Fruit fly (Drosophila melanogaster) whole organism, embryonic: Measurements from ENCODE around the gene Usp16-45.

Experiments used
- Aef1 ChIP-seq: fragments of 200-800 bp; sonication (Bioruptor generic); IDR thresholded peaks from 3 replicates; pipeline ENCODE4 v1.3.6; 2022; ENCODE audit warnings: missing biosample characterization, missing genetic modification characterization
- Atf6 ChIP-seq: fragments of 200-800 bp; sonication (Bioruptor generic); IDR thresholded peaks from 2 replicates; pipeline ENCODE4 v1.3.6; 2022; ENCODE audit warnings: missing biosample characterization, missing genetic modification characterization
- CG10267 ChIP-seq: fragments of 200-800 bp; sonication (Bioruptor generic); optimal IDR thresholded peaks from 2 replicates; lab custom pipeline; 2018; ENCODE audit warnings: missing biosample characterization, mild to moderate bottlenecking, missing genetic modification characterization, moderate library complexity
- CG10979 ChIP-seq: fragments of 200-800 bp; sonication (Bioruptor generic); optimal IDR thresholded peaks from 2 replicates; lab custom pipeline; 2018; ENCODE audit warnings: missing biosample characterization, mild to moderate bottlenecking, missing genetic modification characterization, moderate library complexity
- CG11085 ChIP-seq: fragments of 200-800 bp; sonication (Bioruptor generic); IDR thresholded peaks from 2 replicates; pipeline ENCODE4 v1.3.6; 2022; ENCODE audit warnings: missing biosample characterization, missing genetic modification characterization
- CG15479 ChIP-seq: fragments of 200-800 bp; sonication (Bioruptor generic); optimal IDR thresholded peaks from 3 replicates; lab custom pipeline; 2019; ENCODE audit warnings: missing biosample characterization, mild to moderate bottlenecking, missing genetic modification characterization, moderate library complexity
- CG17328 ChIP-seq: fragments of 200-800 bp; sonication (Bioruptor generic); IDR thresholded peaks from 2 replicates; pipeline ENCODE4 v1.3.6; 2022; ENCODE audit warnings: missing biosample characterization, missing genetic modification characterization
- CG17361 ChIP-seq: fragments of 200-800 bp; sonication (Bioruptor generic); IDR thresholded peaks from 3 replicates; pipeline ENCODE4 v1.3.6; 2022; ENCODE audit warnings: missing biosample characterization, missing genetic modification characterization
- CG17385 ChIP-seq: fragments of 200-800 bp; sonication (Bioruptor generic); optimal IDR thresholded peaks from 3 replicates; lab custom pipeline; 2018; ENCODE audit warnings: missing biosample characterization, mild to moderate bottlenecking, missing genetic modification characterization
- CG17612 ChIP-seq: fragments of 200-800 bp; sonication (Bioruptor generic); IDR thresholded peaks from 2 replicates; pipeline ENCODE4 v1.3.6; 2022; ENCODE audit warnings: missing biosample characterization, missing genetic modification characterization
- CG2116 ChIP-seq: fragments of 200-800 bp; sonication (Bioruptor generic); optimal IDR thresholded peaks from 3 replicates; lab custom pipeline; 2018; ENCODE audit warnings: missing biosample characterization, mild to moderate bottlenecking, missing genetic modification characterization
- CG2129 ChIP-seq: fragments of 200-800 bp; sonication (Bioruptor generic); IDR thresholded peaks from 2 replicates; pipeline ENCODE4 v1.3.6; 2022; ENCODE audit warnings: missing biosample characterization, missing genetic modification characterization; ENCODE audit not compliant: partially characterized antibody
- CG30403 ChIP-seq: fragments of 200-800 bp; sonication (Bioruptor generic); optimal IDR thresholded peaks from 3 replicates; lab custom pipeline; 2016; ENCODE audit warnings: missing biosample characterization, missing genetic modification characterization
- CG32532 ChIP-seq: fragments of 200-800 bp; sonication (Bioruptor generic); IDR thresholded peaks from 2 replicates; pipeline ENCODE4 v1.3.6; 2022; ENCODE audit warnings: missing biosample characterization, missing genetic modification characterization
- CG3847 ChIP-seq: fragments of 200-800 bp; sonication (Bioruptor generic); IDR thresholded peaks from 2 replicates; pipeline ENCODE4 v1.3.6; 2022; ENCODE audit warnings: missing biosample characterization, missing genetic modification characterization
- CG42726 ChIP-seq: fragments of 200-800 bp; sonication (Bioruptor generic); IDR thresholded peaks from 2 replicates; pipeline ENCODE4 v1.3.6; 2022; ENCODE audit warnings: missing biosample characterization, missing genetic modification characterization; ENCODE audit not compliant: partially characterized antibody
- CG4282 ChIP-seq: fragments of 200-800 bp; sonication (Bioruptor generic); optimal IDR thresholded peaks from 2 replicates; lab custom pipeline; 2016; ENCODE audit warnings: missing biosample characterization, missing genetic modification characterization
- CG6272 ChIP-seq: fragments of 200-800 bp; sonication (Bioruptor generic); IDR thresholded peaks from 2 replicates; pipeline ENCODE4 v1.3.6; 2022; ENCODE audit warnings: missing biosample characterization, missing genetic modification characterization
- CG9797 ChIP-seq: fragments of 200-800 bp; sonication (Bioruptor generic); optimal IDR thresholded peaks from 3 replicates; lab custom pipeline; 2018; ENCODE audit warnings: missing biosample characterization, mild to moderate bottlenecking, missing genetic modification characterization
- CG9817 ChIP-seq: fragments of 200-800 bp; sonication (Bioruptor generic); optimal IDR thresholded peaks from 2 replicates; lab custom pipeline; 2018; ENCODE audit warnings: missing biosample characterization, mild to moderate bottlenecking, missing genetic modification characterization, moderate library complexity
- CG9876 ChIP-seq: fragments of 200-800 bp; sonication (Bioruptor generic); optimal IDR thresholded peaks from 2 replicates; lab custom pipeline; 2016; ENCODE audit warnings: missing biosample characterization, missing genetic modification characterization
- CkIIα-i1 ChIP-seq: fragments of 200-800 bp; sonication (Bioruptor generic); IDR thresholded peaks from 2 replicates; pipeline ENCODE4 v1.3.6; 2022; ENCODE audit warnings: missing biosample characterization, missing genetic modification characterization
- Dip2 ChIP-seq: fragments of 200-800 bp; sonication (Bioruptor generic); IDR thresholded peaks from 2 replicates; pipeline ENCODE4 v1.3.6; 2022; ENCODE audit warnings: missing biosample characterization, missing genetic modification characterization
- Dref ChIP-seq: fragments of 200-800 bp; sonication (Bioruptor generic); IDR thresholded peaks from 2 replicates; pipeline ENCODE4 v1.3.6; 2022; ENCODE audit warnings: missing biosample characterization, missing genetic modification characterization
- Elba2 ChIP-seq: fragments of 200-800 bp; sonication (Bioruptor generic); optimal IDR thresholded peaks from 3 replicates; lab custom pipeline; 2016; ENCODE audit warnings: missing biosample characterization, missing genetic modification characterization
- Ets65A ChIP-seq: fragments of 200-800 bp; sonication (Bioruptor generic); peaks from one replicate; lab custom pipeline; 2016; ENCODE audit warnings: missing biosample characterization, missing genetic modification characterization
- Ets97D ChIP-seq: fragments of 200-800 bp; sonication (Bioruptor generic); optimal IDR thresholded peaks from 3 replicates; lab custom pipeline; 2016; ENCODE audit warnings: missing biosample characterization, missing genetic modification characterization
- Meics ChIP-seq: fragments of 200-800 bp; sonication (Bioruptor generic); optimal IDR thresholded peaks from 2 replicates; lab custom pipeline; 2017; ENCODE audit warnings: missing biosample characterization, mild to moderate bottlenecking, missing genetic modification characterization
- Mes4 ChIP-seq: fragments of 200-800 bp; sonication (Bioruptor generic); optimal IDR thresholded peaks from 2 replicates; lab custom pipeline; 2016; ENCODE audit warnings: missing biosample characterization, missing genetic modification characterization
- Nf-YC ChIP-seq: fragments of 200-800 bp; optimal IDR thresholded peaks from 3 replicates; lab custom pipeline; 2019; ENCODE audit warnings: missing biosample characterization, mild to moderate bottlenecking, missing genetic modification characterization, moderate library complexity
- ato ChIP-seq: fragments of 200-800 bp; sonication (Bioruptor generic); IDR thresholded peaks from 2 replicates; pipeline ENCODE4 v1.3.6; 2022; ENCODE audit warnings: missing biosample characterization, missing genetic modification characterization; ENCODE audit not compliant: partially characterized antibody
- bsh ChIP-seq, 2 experiments: fragments of 200-800 bp; sonication (Bioruptor generic); optimal IDR thresholded peaks; 2 replicates each; lab custom pipeline; 2017 to 2018; ENCODE audit warnings: mild to moderate bottlenecking in 2 of 2, missing biosample characterization in 2 of 2, missing genetic modification characterization in 2 of 2, moderate library complexity in 1 of 2
- caup ChIP-seq: fragments of 200-800 bp; sonication (Bioruptor generic); optimal IDR thresholded peaks from 3 replicates; lab custom pipeline; 2017; ENCODE audit warnings: missing biosample characterization, mild to moderate bottlenecking, missing genetic modification characterization, moderate library complexity; ENCODE audit not compliant: severe bottlenecking
- chn ChIP-seq: fragments of 200-800 bp; sonication (Bioruptor generic); optimal IDR thresholded peaks from 2 replicates; lab custom pipeline; 2016; ENCODE audit warnings: missing biosample characterization, missing genetic modification characterization
- disco-r ChIP-seq: fragments of 200-800 bp; sonication (Bioruptor generic); optimal IDR thresholded peaks from 2 replicates; lab custom pipeline; 2016; ENCODE audit warnings: missing biosample characterization, missing genetic modification characterization
- dpn ChIP-seq, 2 experiments: fragments of 200-800 bp; sonication (Bioruptor generic); optimal IDR thresholded peaks; 3 replicates each; lab custom pipeline; 2016; ENCODE audit warnings: missing biosample characterization in 2 of 2, missing genetic modification characterization in 2 of 2
- fd64A ChIP-seq: fragments of 200-800 bp; sonication (Bioruptor generic); optimal IDR thresholded peaks from 3 replicates; lab custom pipeline; 2018; ENCODE audit warnings: missing biosample characterization, mild to moderate bottlenecking, missing genetic modification characterization
- hkb ChIP-seq, 2 experiments: fragments of 200-800 bp in 1 of 2; fragments of >200 bp in 1 of 2; sonication (Bioruptor generic) in 1 of 2; IDR thresholded peaks in 1 of 2; optimal IDR thresholded peaks in 1 of 2; 2 replicates each; pipeline versions ENCODE4 v1.3.6 to Lab custom; 2017 to 2022; ENCODE audit warnings: missing biosample characterization in 1 of 2, missing genetic modification characterization in 1 of 2
- jumu ChIP-seq: fragments of 200-800 bp; sonication (Bioruptor generic); optimal IDR thresholded peaks from 3 replicates; lab custom pipeline; 2016; ENCODE audit warnings: missing biosample characterization, missing genetic modification characterization
- knrl ChIP-seq: fragments of 200-800 bp; sonication (Bioruptor generic); IDR thresholded peaks from 3 replicates; pipeline ENCODE4 v1.3.6; 2022; ENCODE audit warnings: missing biosample characterization, missing genetic modification characterization; ENCODE audit not compliant: partially characterized antibody
- nerfin-1 ChIP-seq: fragments of 200-800 bp; sonication (Bioruptor generic); optimal IDR thresholded peaks from 3 replicates; lab custom pipeline; 2019; ENCODE audit warnings: missing biosample characterization, mild to moderate bottlenecking, missing genetic modification characterization, moderate library complexity
- nerfin-2 ChIP-seq: fragments of 200-800 bp; sonication (Bioruptor generic); IDR thresholded peaks from 2 replicates; pipeline ENCODE4 v1.3.6; 2022; ENCODE audit warnings: missing biosample characterization, missing genetic modification characterization; ENCODE audit not compliant: partially characterized antibody
- repo ChIP-seq: fragments of 200-800 bp; sonication (Bioruptor generic); optimal IDR thresholded peaks from 2 replicates; lab custom pipeline; 2016; ENCODE audit warnings: missing biosample characterization, missing genetic modification characterization
- rib ChIP-seq: fragments of 200-800 bp; sonication (Bioruptor generic); IDR thresholded peaks from 2 replicates; pipeline ENCODE4 v1.3.6; 2022; ENCODE audit warnings: missing biosample characterization, missing genetic modification characterization
- row ChIP-seq: fragments of 200-800 bp; sonication (Bioruptor generic); IDR thresholded peaks from 3 replicates; pipeline ENCODE4 v1.3.6; 2022; ENCODE audit warnings: missing biosample characterization, missing genetic modification characterization
- salm ChIP-seq: fragments of 200-800 bp; sonication (Bioruptor generic); optimal IDR thresholded peaks from 2 replicates; lab custom pipeline; 2018; ENCODE audit warnings: missing biosample characterization, mild to moderate bottlenecking, missing genetic modification characterization
- sim ChIP-seq: fragments of 200-800 bp; sonication (Bioruptor generic); IDR thresholded peaks from 2 replicates; pipeline ENCODE4 v1.3.6; 2022; ENCODE audit warnings: missing biosample characterization, missing genetic modification characterization
- sr ChIP-seq: fragments of 200-800 bp; sonication (Bioruptor generic); IDR thresholded peaks from 3 replicates; pipeline ENCODE4 v1.3.6; 2022; ENCODE audit warnings: missing biosample characterization, missing genetic modification characterization
- stc ChIP-seq: fragments of 200-800 bp; sonication (Bioruptor generic); IDR thresholded peaks from 2 replicates; pipeline ENCODE4 v1.3.6; 2022; ENCODE audit warnings: missing biosample characterization, missing genetic modification characterization
- trem ChIP-seq: fragments of 200-800 bp; optimal IDR thresholded peaks from 3 replicates; lab custom pipeline; 2019; ENCODE audit warnings: missing biosample characterization, mild to moderate bottlenecking, missing genetic modification characterization, moderate library complexity

Gene Usp16-45

dm6 chrX:5420568-5421019 lies 739 bp upstream of the Usp16-45 start, which contains the start of gene spoon (continued):
- TF ChIP-seq CG17361 (GFP tag; lab: Robert Waterston, UW) = no peak
- TF ChIP-seq stc (GFP tag; lab: Robert Waterston, UW) = no peak
- TF ChIP-seq Nf-YC (tag; lab: Kevin White, UChicago) = no peak
- peak; percentile 83 for TF ChIP-seq Ets97D (GFP tag; lab: Kevin White, UChicago)
- peak; percentile 93 for TF ChIP-seq ato
- peak; percentile 84 for TF ChIP-seq row (GFP tag; lab: Robert Waterston, UW)
- peak; percentile 42; the same call in 1 of the 2 replicates for TF ChIP-seq rib (GFP tag; lab: Robert Waterston, UW)
- TF ChIP-seq Atf6 (GFP tag; lab: Robert Waterston, UW) = no peak
- no peak for TF ChIP-seq salm (tag; lab: Kevin White, UChicago)
- TF ChIP-seq caup = no peak
- peak; percentile 37 for TF ChIP-seq hkb (optimal IDR thresholded peaks at IDR 0.05; lab: Kevin White, UChicago)
- TF ChIP-seq hkb (GFP tag; IDR thresholded peaks at IDR 0.05; lab: Robert Waterston, UW) = no peak
- TF ChIP-seq CG11085 (GFP tag; lab: Robert Waterston, UW) = peak; percentile 47; the same call in 1 of the 2 replicates
- peak; percentile 24; the same call in 1 of the 3 replicates for TF ChIP-seq Aef1
- peak; percentile 28 for TF ChIP-seq chn
- no peak for TF ChIP-seq fd64A (GFP tag; lab: Kevin White, UChicago)
- TF ChIP-seq CG10979 (tag; lab: Kevin White, UChicago) = no peak
- TF ChIP-seq knrl (GFP tag; lab: Robert Waterston, UW) = peak; percentile 95
- peak; percentile 61 for TF ChIP-seq repo (GFP tag; lab: Kevin White, UChicago)
- TF ChIP-seq CG17612 (GFP tag; lab: Robert Waterston, UW) = no peak
- peak; percentile 81 for TF ChIP-seq Dref (GFP tag; lab: Robert Waterston, UW)
- TF ChIP-seq nerfin-1 (tag; lab: Kevin White, UChicago) = no peak
- TF ChIP-seq sim = no peak
- peak; percentile 90 for TF ChIP-seq CG2116 (GFP tag; lab: Kevin White, UChicago)
- TF ChIP-seq Meics (GFP tag; lab: Kevin White, UChicago) = no peak
- TF ChIP-seq CG9817 = peak; percentile 16
- TF ChIP-seq Ets65A (GFP tag; lab: Kevin White, UChicago) = peak; percentile 93
- peak; percentile 77; the same call in 1 of the 2 replicates for TF ChIP-seq CG2129 (GFP tag; lab: Robert Waterston, UW)
- TF ChIP-seq CG15479 (GFP tag; lab: Kevin White, UChicago) = peak; percentile 61
- peak; percentile 92 for TF ChIP-seq nerfin-2 (GFP tag; lab: Robert Waterston, UW)
- 0 out of 2 replicates have a peak, but pooled peaks have one; percentile 13 for TF ChIP-seq CG17328
- TF ChIP-seq CG17385 = no peak
- TF ChIP-seq CkIIα-i1 (GFP tag; lab: Robert Waterston, UW) = no peak
- TF ChIP-seq CG4282 (GFP tag; lab: Kevin White, UChicago) = no peak
- peak; percentile 48 for TF ChIP-seq CG10267 (tag; lab: Kevin White, UChicago)
- peak; percentile 54 for TF ChIP-seq CG32532 (GFP tag; lab: Robert Waterston, UW)
- TF ChIP-seq CG30403 = no peak
- TF ChIP-seq CG3847 (GFP tag; lab: Robert Waterston, UW) = peak; percentile 76
- peak; percentile 41; the same call in 1 of the 3 replicates for TF ChIP-seq sr
- no peak for TF ChIP-seq bsh (GFP tag; optimal IDR thresholded peaks at IDR 0.05; lab: Kevin White, UChicago)
- TF ChIP-seq jumu (GFP tag; lab: Kevin White, UChicago) = peak; percentile 39
- TF ChIP-seq Dip2 (GFP tag; lab: Robert Waterston, UW) = no peak
- TF ChIP-seq Mes4 = peak; percentile 10
- peak; percentile 97 for TF ChIP-seq CG42726
- TF ChIP-seq CG9797 = peak; percentile 31
- TF ChIP-seq CG6272 (GFP tag; lab: Robert Waterston, UW) = peak; percentile 57; the same call in 1 of the 2 replicates
- TF ChIP-seq disco-r (GFP tag; lab: Kevin White, UChicago) = no peak
- peak; percentile 91 for TF ChIP-seq trem (tag; lab: Kevin White, UChicago)
- peak; percentile 57 for TF ChIP-seq Elba2 (GFP tag; lab: Kevin White, UChicago)
- peak; percentile 37 for TF ChIP-seq CG9876 (GFP tag; lab: Kevin White, UChicago)
- TF ChIP-seq dpn (GFP tag; optimal IDR thresholded peaks at IDR 0.05; lab: Kevin White, UChicago) = peak in 1 of 2 experiments; percentile 28
